Worm (Caenorhabditis elegans) whole organism, early embryonic: ENCODE results near the gene pri-1.

Experiments
- B0310.2 ChIP-seq: sonication (generic microtip); optimal IDR thresholded peaks from 2 replicates; lab custom pipeline; 2016; ENCODE audit warnings: mild to moderate bottlenecking, missing genetic modification characterization, missing compliant biosample characterization
- F13C5.2 ChIP-seq: sonication (generic microtip); optimal IDR thresholded peaks from 2 replicates; lab custom pipeline; 2017; ENCODE audit warnings: mild to moderate bottlenecking, missing genetic modification characterization, inconsistent platforms, missing compliant biosample characterization
- aly-1 ChIP-seq: sonication (generic microtip); optimal IDR thresholded peaks from 2 replicates; lab custom pipeline; 2016; ENCODE audit warnings: missing genetic modification characterization, missing compliant biosample characterization
- ama-1 ChIP-seq: fragments of 150-350 bp; optimal IDR thresholded peaks from 2 replicates; lab custom pipeline; 2014
- ceh-13 ChIP-seq: fragments of 200-800 bp; sonication (Bioruptor generic); optimal IDR thresholded peaks from 2 replicates; lab custom pipeline; 2018; ENCODE audit warnings: mild to moderate bottlenecking, missing genetic modification characterization, missing compliant biosample characterization
- ceh-36 ChIP-seq: sonication (generic microtip); optimal IDR thresholded peaks from 2 replicates; lab custom pipeline; 2016; ENCODE audit warnings: missing genetic modification characterization, inconsistent platforms, missing compliant biosample characterization
- ets-7 ChIP-seq: sonication (generic microtip); optimal IDR thresholded peaks from 2 replicates; lab custom pipeline; 2016; ENCODE audit warnings: missing genotype, missing genetic modification characterization, missing compliant biosample characterization
- flt-1 ChIP-seq: fragments of 200-800 bp; sonication (Bioruptor generic); IDR thresholded peaks from 2 replicates; pipeline ENCODE4 v1.3.6; 2022; ENCODE audit warnings: missing genetic modification characterization, missing compliant biosample characterization
- hmbx-1 ChIP-seq: sonication (generic microtip); optimal IDR thresholded peaks from 2 replicates; lab custom pipeline; 2016; ENCODE audit warnings: mild to moderate bottlenecking, missing genetic modification characterization, missing compliant biosample characterization
- hmg-4 ChIP-seq: fragments of 200-800 bp; sonication (Bioruptor generic); optimal IDR thresholded peaks from 2 replicates; lab custom pipeline; 2018; ENCODE audit warnings: mild to moderate bottlenecking, missing genetic modification characterization, missing compliant biosample characterization
- hnd-1 ChIP-seq: sonication (generic microtip); optimal IDR thresholded peaks from 2 replicates; lab custom pipeline; 2016; ENCODE audit warnings: missing genetic modification characterization, missing compliant biosample characterization
- pes-1 ChIP-seq: fragments of 200-800 bp; sonication (Bioruptor generic); IDR thresholded peaks from 2 replicates; pipeline ENCODE4 v1.3.6; 2022; ENCODE audit warnings: missing genetic modification reagents, missing genetic modification characterization, missing compliant biosample characterization
- scrt-1 ChIP-seq: fragments of 200-800 bp; sonication (Bioruptor generic); IDR thresholded peaks from 2 replicates; pipeline ENCODE4 v1.3.6; 2022; ENCODE audit warnings: missing genetic modification characterization, missing compliant biosample characterization
- sea-1 ChIP-seq: fragments of 200-800 bp; sonication (Bioruptor generic); conservative IDR thresholded peaks from 2 replicates; pipeline ENCODE4 v1.3.6; 2022; ENCODE audit warnings: missing genetic modification characterization, missing compliant biosample characterization
- tbx-11 ChIP-seq: fragments of 200-800 bp; sonication (Bioruptor generic); IDR thresholded peaks from 2 replicates; pipeline ENCODE4 v1.3.6; 2022; ENCODE audit warnings: missing genetic modification characterization, missing compliant biosample characterization
- tbx-37 ChIP-seq: fragments of 200-800 bp; sonication (Bioruptor generic); conservative IDR thresholded peaks from 2 replicates; pipeline ENCODE4 v1.3.6; 2022; ENCODE audit warnings: missing genetic modification reagents, missing genetic modification characterization, missing compliant biosample characterization
- tra-4 ChIP-seq: sonication (generic microtip); optimal IDR thresholded peaks from 2 replicates; lab custom pipeline; 2017; ENCODE audit warnings: missing genetic modification characterization, missing compliant biosample characterization

Gene pri-1

ce11 chrIII:9614211-9614610 is at the start of gene pri-1, which contains the start of gene F58A4.6:
pri-1 (minus strand) TSS chrIII:9614281.
F58A4.6 (plus strand) TSS chrIII:9614482.
- TF ChIP-seq ama-1 (lab: Kevin White, UChicago) (no peak), sea-1 (GFP tag; lab: Robert Waterston, UW) (no peak), hnd-1 (no peak), aly-1 (tag; lab: Kevin White, UChicago) (no peak), F13C5.2 (tag; lab: Kevin White, UChicago) (peak; percentile 2)

- TF ChIP-seq pes-1 (GFP tag; lab: Robert Waterston, UW) (no peak), F13C5.2 (tag; lab: Kevin White, UChicago) (no peak), ama-1 (lab: Kevin White, UChicago) (no peak), ets-7 (tag; lab: Kevin White, UChicago) (no peak), hnd-1 (no peak), scrt-1 (GFP tag; lab: Robert Waterston, UW) (no peak), sea-1 (GFP tag; lab: Robert Waterston, UW) (no peak), aly-1 (tag; lab: Kevin White, UChicago) (no peak), tbx-11 (GFP tag; lab: Robert Waterston, UW) (no peak), hmg-4 (no peak), hmbx-1 (no peak), tbx-37 (GFP tag; lab: Robert Waterston, UW) (no peak), tra-4 (tag; lab: Kevin White, UChicago) (no peak), flt-1 (GFP tag; lab: Robert Waterston, UW) (no peak), ceh-13 (GFP tag; lab: Kevin White, UChicago) (no peak), ceh-36 (tag; lab: Kevin White, UChicago) (no peak)
These were observed 48.3 kb upstream of the pri-1 start for ce11 chrIII:9662266-9662959.

ce11 chrIII:9661119-9661518 is 47.0 kb upstream of the pri-1 start:
- TF ChIP-seq aly-1 (tag; lab: Kevin White, UChicago) = no peak
- TF ChIP-seq tbx-11 (GFP tag; lab: Robert Waterston, UW) = no peak
- TF ChIP-seq ama-1 (lab: Kevin White, UChicago) = no peak
- TF ChIP-seq pes-1 (GFP tag; lab: Robert Waterston, UW) = no peak
- no peak for TF ChIP-seq flt-1 (GFP tag; lab: Robert Waterston, UW)
- TF ChIP-seq hmbx-1 = no peak
- no peak for TF ChIP-seq ets-7 (tag; lab: Kevin White, UChicago)
- TF ChIP-seq scrt-1 (GFP tag; lab: Robert Waterston, UW) = no peak
- no peak for TF ChIP-seq tbx-37 (GFP tag; lab: Robert Waterston, UW)
- no peak for TF ChIP-seq ceh-36 (tag; lab: Kevin White, UChicago)
- no peak for TF ChIP-seq B0310.2 (tag; lab: Kevin White, UChicago)
- no peak for TF ChIP-seq tra-4 (tag; lab: Kevin White, UChicago)
- no peak for TF ChIP-seq F13C5.2 (tag; lab: Kevin White, UChicago)
- no peak for TF ChIP-seq ceh-13 (GFP tag; lab: Kevin White, UChicago)
- TF ChIP-seq sea-1 (GFP tag; lab: Robert Waterston, UW) = no peak
- TF ChIP-seq hmg-4 = no peak

ce11 chrIII:9658569-9658968 is 44.5 kb upstream of the pri-1 start:
- no peak for TF ChIP-seq F13C5.2 (tag; lab: Kevin White, UChicago)
- TF ChIP-seq ceh-36 (tag; lab: Kevin White, UChicago) = peak; percentile 37

ce11 chrIII:9655802-9656201 is 41.7 kb upstream of the pri-1 start, which contains the start of gene C15H7.4:
C15H7.4 (minus strand) TSS chrIII:9655902.
- TF ChIP-seq scrt-1 (GFP tag; lab: Robert Waterston, UW) (no peak), tbx-11 (GFP tag; lab: Robert Waterston, UW) (no peak), F13C5.2 (tag; lab: Kevin White, UChicago) (no peak), tbx-37 (GFP tag; lab: Robert Waterston, UW) (no peak), sea-1 (GFP tag; lab: Robert Waterston, UW) (no peak), ceh-13 (GFP tag; lab: Kevin White, UChicago) (no peak)

- TF ChIP-seq hmg-4 = no peak
- no peak for TF ChIP-seq tra-4 (tag; lab: Kevin White, UChicago)
- no peak for TF ChIP-seq ets-7 (tag; lab: Kevin White, UChicago)
- TF ChIP-seq aly-1 (tag; lab: Kevin White, UChicago) = no peak
- TF ChIP-seq flt-1 (GFP tag; lab: Robert Waterston, UW) = no peak
- no peak for TF ChIP-seq tbx-11 (GFP tag; lab: Robert Waterston, UW)
- no peak for TF ChIP-seq ceh-36 (tag; lab: Kevin White, UChicago)
- TF ChIP-seq scrt-1 (GFP tag; lab: Robert Waterston, UW) = no peak
- no peak for TF ChIP-seq ama-1 (lab: Kevin White, UChicago)
- TF ChIP-seq tbx-37 (GFP tag; lab: Robert Waterston, UW) = no peak
- no peak for TF ChIP-seq F13C5.2 (tag; lab: Kevin White, UChicago)
- no peak for TF ChIP-seq hmbx-1
- no peak for TF ChIP-seq hnd-1
- no peak for TF ChIP-seq sea-1 (GFP tag; lab: Robert Waterston, UW)
These were observed 37.8 kb upstream of the pri-1 start, which contains the start of gene C15H7.3 for ce11 chrIII:9651871-9652270. C15H7.3 (minus strand) TSS chrIII:9651971.

ce11 chrIII:9646440-9647021 is 32.5 kb upstream of the pri-1 start:
- no peak for TF ChIP-seq sea-1 (GFP tag; lab: Robert Waterston, UW)
- no peak for TF ChIP-seq ets-7 (tag; lab: Kevin White, UChicago)
- TF ChIP-seq ceh-36 (tag; lab: Kevin White, UChicago) = no peak
- TF ChIP-seq aly-1 (tag; lab: Kevin White, UChicago) = no peak
- TF ChIP-seq tbx-37 (GFP tag; lab: Robert Waterston, UW) = no peak
- no peak for TF ChIP-seq ama-1 (lab: Kevin White, UChicago)
- no peak for TF ChIP-seq B0310.2 (tag; lab: Kevin White, UChicago)
- TF ChIP-seq scrt-1 (GFP tag; lab: Robert Waterston, UW) = no peak
- TF ChIP-seq hmg-4 = no peak
- no peak for TF ChIP-seq tra-4 (tag; lab: Kevin White, UChicago)
- TF ChIP-seq ceh-13 (GFP tag; lab: Kevin White, UChicago) = no peak
- no peak for TF ChIP-seq hmbx-1
- no peak for TF ChIP-seq flt-1 (GFP tag; lab: Robert Waterston, UW)
- TF ChIP-seq hnd-1 = no peak
- no peak for TF ChIP-seq F13C5.2 (tag; lab: Kevin White, UChicago)
- TF ChIP-seq pes-1 (GFP tag; lab: Robert Waterston, UW) = no peak
- TF ChIP-seq tbx-11 (GFP tag; lab: Robert Waterston, UW) = no peak
